Worm (Caenorhabditis elegans): Measurements from ENCODE around the gene cht-5.

Gene cht-5

ce11 chrV:10159972-10160371 lies 45.5 kb downstream of the cht-5 start:
- TF ChIP-seq him-1 (tag; optimal IDR thresholded peaks at IDR 0.05): no peak
- TF ChIP-seq W03F9.2 (tag; optimal IDR thresholded peaks at IDR 0.05): no peak
- no peak for TF ChIP-seq dao-5 (tag; optimal IDR thresholded peaks at IDR 0.05)

- no peak for TF ChIP-seq dao-5 (tag; optimal IDR thresholded peaks at IDR 0.05)
- no peak for TF ChIP-seq him-1 (tag; optimal IDR thresholded peaks at IDR 0.05)
- no peak for TF ChIP-seq W03F9.2 (tag; optimal IDR thresholded peaks at IDR 0.05)
These were observed 46.5 kb downstream of the cht-5 start, which contains the start of gene C51E3.10 for ce11 chrV:10160954-10161353. Gene C51E3.10 (minus strand): TSS chrV:10161134.

ce11 chrV:10166368-10166767 lies 51.9 kb downstream of the cht-5 start, which contains the start of gene C51E3.6:
Gene C51E3.6 (minus strand): TSS chrV:10166468.
- no peak for TF ChIP-seq dao-5 (tag; optimal IDR thresholded peaks at IDR 0.05)
- no peak for TF ChIP-seq him-1 (tag; optimal IDR thresholded peaks at IDR 0.05)
- no peak for TF ChIP-seq W03F9.2 (tag; optimal IDR thresholded peaks at IDR 0.05)

Measured in whole organism, L4/young adult.